Worm (Caenorhabditis elegans) whole organism, L1 larva: ENCODE measurements around the gene rcq-5.

Source experiments
- C04F5.9 ChIP-seq: sonication (generic microtip); optimal IDR thresholded peaks from 2 replicates; lab custom pipeline; 2016; ENCODE audit warnings: missing genetic modification characterization, missing compliant biosample characterization
- C34B4.2 ChIP-seq: sonication (generic microtip); optimal IDR thresholded peaks from 2 replicates; lab custom pipeline; 2017; ENCODE audit warnings: mild to moderate bottlenecking, missing genetic modification characterization, missing compliant biosample characterization
- alr-1 ChIP-seq: fragments of 200-800 bp; sonication (Bioruptor generic); optimal IDR thresholded peaks from 2 replicates; lab custom pipeline; 2018; ENCODE audit warnings: borderline replicate concordance, mild to moderate bottlenecking, missing genetic modification characterization, missing compliant biosample characterization
- aly-2 ChIP-seq: fragments of 150-350 bp; optimal IDR thresholded peaks from 2 replicates; lab custom pipeline; 2014; ENCODE audit warnings: missing biosample characterization, missing genetic modification characterization
- ama-1 ChIP-seq: fragments of 150-350 bp; optimal IDR thresholded peaks from 2 replicates; lab custom pipeline; 2014
- blmp-1 ChIP-seq: fragments of 150-350 bp; optimal IDR thresholded peaks from 2 replicates; lab custom pipeline; 2014; ENCODE audit warnings: missing biosample characterization, missing genetic modification characterization
- ceh-63 ChIP-seq: fragments of 200-800 bp; sonication (Bioruptor generic); optimal IDR thresholded peaks from 2 replicates; lab custom pipeline; 2018; ENCODE audit warnings: mild to moderate bottlenecking, missing genetic modification characterization, missing compliant biosample characterization
- ceh-90 ChIP-seq: sonication (generic microtip); optimal IDR thresholded peaks from 2 replicates; lab custom pipeline; 2016; ENCODE audit warnings: missing genetic modification characterization, missing compliant biosample characterization
- ces-1 ChIP-seq: fragments of 150-350 bp; optimal IDR thresholded peaks from 2 replicates; lab custom pipeline; 2014; ENCODE audit warnings: missing biosample characterization, missing genetic modification reagents, missing genetic modification characterization
- dsc-1 ChIP-seq: sonication (generic microtip); optimal IDR thresholded peaks from 2 replicates; lab custom pipeline; 2016; ENCODE audit warnings: mild to moderate bottlenecking, missing genetic modification characterization, missing compliant biosample characterization
- efl-1 ChIP-seq, 4 experiments: fragments of 150-350 bp; optimal IDR thresholded peaks in 3 of 4; peaks in 1 of 4; 1 replicate in 1 of 4; 2 replicates in 3 of 4; lab custom pipeline; 2014; ENCODE audit warnings: missing biosample characterization in 2 of 4, missing genetic modification characterization in 2 of 4, missing genetic modification reagents in 2 of 4
- ets-5 ChIP-seq: fragments of 200-800 bp; sonication (Bioruptor generic); IDR thresholded peaks from 2 replicates; pipeline ENCODE4 v1.3.6; 2022; ENCODE audit warnings: missing genetic modification characterization, missing compliant biosample characterization
- fkh-10 ChIP-seq: sonication (generic microtip); optimal IDR thresholded peaks from 2 replicates; lab custom pipeline; 2017; ENCODE audit warnings: missing biosample characterization, missing genetic modification reagents, missing genetic modification characterization
- grh-1 ChIP-seq: fragments of 200-800 bp; sonication (Bioruptor generic); IDR thresholded peaks from 2 replicates; pipeline ENCODE4 v1.3.6; 2022; ENCODE audit warnings: missing genetic modification reagents, missing genetic modification characterization, missing compliant biosample characterization
- hlh-17 ChIP-seq: fragments of 200-800 bp; sonication (Bioruptor generic); optimal IDR thresholded peaks from 2 replicates; lab custom pipeline; 2018; ENCODE audit warnings: missing genetic modification characterization, mild to moderate bottlenecking, missing compliant biosample characterization, moderate library complexity, borderline replicate concordance
- jun-1 ChIP-seq: fragments of 150-350 bp; optimal IDR thresholded peaks from 2 replicates; lab custom pipeline; 2014; ENCODE audit warnings: missing biosample characterization, missing genetic modification reagents, missing genetic modification characterization
- lin-14 ChIP-seq: fragments of 200-800 bp; sonication (Bioruptor generic); optimal IDR thresholded peaks from 2 replicates; lab custom pipeline; 2018; ENCODE audit warnings: mild to moderate bottlenecking, missing genetic modification characterization, moderate library complexity, missing compliant biosample characterization
- lin-35 ChIP-seq, 2 experiments: fragments of 150-350 bp; optimal IDR thresholded peaks; 2 replicates each; lab custom pipeline; 2014; ENCODE audit warnings: missing biosample characterization in 2 of 2, missing genetic modification characterization in 2 of 2, missing genetic modification reagents in 2 of 2
- lin-39 ChIP-seq: fragments of 150-350 bp; optimal IDR thresholded peaks from 2 replicates; lab custom pipeline; 2014; ENCODE audit warnings: missing biosample characterization, missing genetic modification reagents, missing genetic modification characterization
- lsy-2 ChIP-seq, 2 experiments: fragments of 150-350 bp; optimal IDR thresholded peaks; 2 replicates each; lab custom pipeline; 2014; ENCODE audit warnings: missing biosample characterization in 2 of 2, missing genetic modification characterization in 2 of 2
- mdl-1 ChIP-seq, 2 experiments: fragments of 150-350 bp; optimal IDR thresholded peaks; 2 replicates each; lab custom pipeline; 2014 to 2017; ENCODE audit warnings: missing biosample characterization in 2 of 2, missing genetic modification characterization in 2 of 2, inconsistent platforms in 1 of 2
- nhr-11 ChIP-seq: fragments of 150-350 bp; optimal IDR thresholded peaks from 2 replicates; lab custom pipeline; 2014; ENCODE audit warnings: missing biosample characterization, missing genetic modification characterization
- nhr-12 ChIP-seq: sonication (generic microtip); optimal IDR thresholded peaks from 2 replicates; lab custom pipeline; 2017; ENCODE audit warnings: missing biosample characterization, missing genetic modification characterization
- nhr-237 ChIP-seq: fragments of 150-350 bp; optimal IDR thresholded peaks from 2 replicates; lab custom pipeline; 2014; ENCODE audit warnings: missing biosample characterization, missing genetic modification characterization
- nhr-77 ChIP-seq: fragments of 150-350 bp; optimal IDR thresholded peaks from 2 replicates; lab custom pipeline; 2014; ENCODE audit warnings: missing biosample characterization, missing genetic modification characterization
- nhr-85 ChIP-seq: sonication (generic microtip); peaks from one replicate; lab custom pipeline; 2016; ENCODE audit warnings: missing genetic modification characterization, inconsistent platforms, missing compliant biosample characterization
- pax-3 ChIP-seq: fragments of 200-800 bp; sonication (Bioruptor generic); optimal IDR thresholded peaks from 2 replicates; lab custom pipeline; 2018; ENCODE audit warnings: mild to moderate bottlenecking, missing genetic modification characterization, moderate library complexity, missing compliant biosample characterization
- pqm-1 ChIP-seq: sonication (generic microtip); optimal IDR thresholded peaks from 3 replicates; lab custom pipeline; 2017; ENCODE audit warnings: missing biosample characterization, missing genetic modification characterization
- rnt-1 ChIP-seq: sonication (generic microtip); optimal IDR thresholded peaks from 2 replicates; lab custom pipeline; 2016; ENCODE audit warnings: mild to moderate bottlenecking, missing genetic modification characterization, moderate library complexity, missing compliant biosample characterization
- snpc-4 ChIP-seq: fragments of 150-350 bp; optimal IDR thresholded peaks from 2 replicates; lab custom pipeline; 2014; ENCODE audit warnings: missing biosample characterization, missing genetic modification characterization
- sox-4 ChIP-seq: sonication (generic microtip); optimal IDR thresholded peaks from 2 replicates; lab custom pipeline; 2016; ENCODE audit warnings: missing genetic modification characterization, missing compliant biosample characterization
- tbx-2 ChIP-seq: sonication (generic microtip); optimal IDR thresholded peaks from 2 replicates; lab custom pipeline; 2016; ENCODE audit warnings: missing genetic modification characterization, missing compliant biosample characterization
- tlp-1 ChIP-seq: fragments of 150-350 bp; optimal IDR thresholded peaks from 2 replicates; lab custom pipeline; 2014; ENCODE audit warnings: missing biosample characterization, missing genetic modification characterization
- unc-130 ChIP-seq: fragments of 150-350 bp; optimal IDR thresholded peaks from 2 replicates; lab custom pipeline; 2017; ENCODE audit warnings: missing biosample characterization, missing genetic modification characterization, inconsistent platforms
- unc-62 ChIP-seq: fragments of 150-350 bp; optimal IDR thresholded peaks from 2 replicates; lab custom pipeline; 2014; ENCODE audit warnings: missing biosample characterization, missing genetic modification reagents, missing genetic modification characterization
- unc-98 ChIP-seq: fragments of 200-800 bp; sonication (Bioruptor generic); IDR thresholded peaks from 2 replicates; pipeline ENCODE4 v1.3.6; 2022; ENCODE audit warnings: missing genetic modification characterization, missing compliant biosample characterization
- vab-15 ChIP-seq: sonication (generic microtip); optimal IDR thresholded peaks from 2 replicates; lab custom pipeline; 2017; ENCODE audit warnings: missing genotype, mild to moderate bottlenecking, missing genetic modification characterization, missing compliant biosample characterization
- zag-1 ChIP-seq: fragments of 150-350 bp; optimal IDR thresholded peaks from 2 replicates; lab custom pipeline; 2014; ENCODE audit warnings: missing biosample characterization, missing genetic modification characterization
- ztf-11 ChIP-seq, 2 experiments: sonication (generic microtip); optimal IDR thresholded peaks; 2 replicates each; lab custom pipeline; 2016 to 2017; ENCODE audit warnings: missing genetic modification characterization in 2 of 2, missing biosample characterization in 1 of 2, missing compliant biosample characterization in 1 of 2

Gene rcq-5

ce11 chrIII:4094681-4095080 lies 36.9 kb upstream of the rcq-5 start, which contains the start of gene rnr-2 (continued):
- TF ChIP-seq tbx-2 (tag; lab: Kevin White, UChicago), result no peak
- peak in 1 of 2 experiments; percentile 21 for TF ChIP-seq efl-1 (optimal IDR thresholded peaks at IDR 0.05; lab: Kevin White, UChicago)
- TF ChIP-seq efl-1 (GFP tag; optimal IDR thresholded peaks at IDR 0.05 in 1 of 2; lab: Kevin White, UChicago), result peak; percentile 45 to 54
- TF ChIP-seq ztf-11 (tag; optimal IDR thresholded peaks at IDR 0.05; lab: Kevin White, UChicago), result no peak
- TF ChIP-seq blmp-1 (tag; lab: Kevin White, UChicago), result no peak
- no peak for TF ChIP-seq ceh-63 (GFP tag; lab: Kevin White, UChicago)
- TF ChIP-seq pax-3 (tag; lab: Kevin White, UChicago), result no peak
- no peak for TF ChIP-seq ama-1 (lab: Kevin White, UChicago)
- peak in 1 of 2 experiments; percentile 17 for TF ChIP-seq lin-35 (GFP tag; optimal IDR thresholded peaks at IDR 0.05; lab: Kevin White, UChicago)
- no peak for TF ChIP-seq pqm-1
- TF ChIP-seq nhr-77, result no peak
- TF ChIP-seq sox-4, result no peak
- no peak for TF ChIP-seq tlp-1
- TF ChIP-seq lin-14 (GFP tag; lab: Kevin White, UChicago), result peak; percentile 4
- TF ChIP-seq nhr-11 (tag; lab: Kevin White, UChicago), result no peak
- no peak for TF ChIP-seq alr-1 (tag; lab: Kevin White, UChicago)
- no peak for TF ChIP-seq hlh-17 (GFP tag; lab: Kevin White, UChicago)
- no peak for TF ChIP-seq nhr-12 (tag; lab: Kevin White, UChicago)
- TF ChIP-seq jun-1 (tag; lab: Kevin White, UChicago), result no peak
- TF ChIP-seq unc-62 (GFP tag; lab: Kevin White, UChicago), result no peak
- TF ChIP-seq zag-1 (tag; lab: Kevin White, UChicago), result no peak
- no peak for TF ChIP-seq dsc-1 (tag; lab: Kevin White, UChicago)
- peak; percentile 27 for TF ChIP-seq rnt-1
- TF ChIP-seq C34B4.2 (tag; lab: Kevin White, UChicago), result no peak
- no peak for TF ChIP-seq ets-5
- no peak for TF ChIP-seq nhr-85
- TF ChIP-seq snpc-4 (tag; lab: Kevin White, UChicago), result no peak
- TF ChIP-seq ces-1 (GFP tag; lab: Kevin White, UChicago), result no peak
- TF ChIP-seq aly-2 (tag; lab: Kevin White, UChicago), result no peak
- peak in 1 of 2 experiments; percentile 37 for TF ChIP-seq lsy-2 (tag; optimal IDR thresholded peaks at IDR 0.05; lab: Kevin White, UChicago)
- no peak for TF ChIP-seq mdl-1 (tag; optimal IDR thresholded peaks at IDR 0.05; lab: Kevin White, UChicago)
- no peak for TF ChIP-seq nhr-237 (tag; lab: Kevin White, UChicago)
- no peak for TF ChIP-seq fkh-10
- TF ChIP-seq unc-130 (tag; lab: Kevin White, UChicago), result no peak

- TF ChIP-seq ceh-90 (no peak), ces-1 (GFP tag; lab: Kevin White, UChicago) (no peak), tbx-2 (tag; lab: Kevin White, UChicago) (no peak), zag-1 (tag; lab: Kevin White, UChicago) (no peak), grh-1 (0 out of 2 replicates have a peak, but pooled peaks have one; percentile 17), lin-39 (tag; lab: Kevin White, UChicago) (no peak), C04F5.9 (no peak), ztf-11 (tag; optimal IDR thresholded peaks at IDR 0.05; lab: Kevin White, UChicago) (peak in 1 of 2 experiments; percentile 3)
These were observed 35.2 kb upstream of the rcq-5 start for ce11 chrIII:4092962-4093361.

- TF ChIP-seq unc-98 (GFP tag; lab: Robert Waterston, UW) (no peak), ama-1 (lab: Kevin White, UChicago) (no peak), vab-15 (tag; lab: Kevin White, UChicago) (no peak), tbx-2 (tag; lab: Kevin White, UChicago) (no peak), tlp-1 (no peak)
These were observed 34.2 kb upstream of the rcq-5 start, which contains the start of gene C03C10.5 for ce11 chrIII:4092020-4092419. Gene C03C10.5 (minus strand): TSS chrIII:4092120.
